Worm (Caenorhabditis elegans) whole organism, midembryonic: ENCODE measurements around the gene cutl-29.

ENCODE experiments used
- T22C8.4 ChIP-seq: fragments of 200-800 bp; sonication (Bioruptor generic); IDR thresholded peaks from 2 replicates; pipeline ENCODE4 v1.3.6; 2022; ENCODE audit warnings: missing genetic modification characterization, missing compliant biosample characterization
- cog-1 ChIP-seq: sonication (generic microtip); optimal IDR thresholded peaks from 2 replicates; lab custom pipeline; 2016; ENCODE audit warnings: missing genetic modification characterization, missing compliant biosample characterization
- flt-1 ChIP-seq: fragments of 200-800 bp; sonication (Bioruptor generic); IDR thresholded peaks from 2 replicates; pipeline ENCODE4 v1.3.6; 2022; ENCODE audit warnings: missing genetic modification characterization, missing compliant biosample characterization
- klf-2 ChIP-seq: fragments of 200-800 bp; sonication (Bioruptor generic); conservative IDR thresholded peaks from 2 replicates; pipeline ENCODE4 v1.3.6; 2022; ENCODE audit warnings: missing genetic modification reagents, missing genetic modification characterization, missing compliant biosample characterization
- med-1 ChIP-seq: sonication (generic microtip); optimal IDR thresholded peaks from 2 replicates; lab custom pipeline; 2017; ENCODE audit warnings: missing genetic modification characterization, mild to moderate bottlenecking, missing compliant biosample characterization, antibody characterized with exemption, missing genetic modification reagents; ENCODE audit not compliant: insufficient read depth
- ref-1 ChIP-seq: fragments of 200-800 bp; sonication (Bioruptor generic); conservative IDR thresholded peaks from 2 replicates; pipeline ENCODE4 v1.3.6; 2022; ENCODE audit warnings: missing genetic modification reagents, missing genetic modification characterization, missing compliant biosample characterization
- tab-1 ChIP-seq: fragments of 200-800 bp; sonication (Bioruptor generic); IDR thresholded peaks from 2 replicates; pipeline ENCODE4 v1.3.6; 2022; ENCODE audit warnings: missing genetic modification characterization, missing compliant biosample characterization
- ztf-23 ChIP-seq: fragments of 200-800 bp; sonication (Bioruptor generic); IDR thresholded peaks from 2 replicates; pipeline ENCODE4 v1.3.6; 2022; ENCODE audit warnings: missing genetic modification reagents, missing genetic modification characterization, missing compliant biosample characterization
- ztf-29 ChIP-seq: fragments of 200-800 bp; sonication (Bioruptor generic); IDR thresholded peaks from 2 replicates; pipeline ENCODE4 v1.3.6; 2022; ENCODE audit warnings: missing genetic modification reagents, missing genetic modification characterization, missing compliant biosample characterization

cutl-29 gene

DNA sequence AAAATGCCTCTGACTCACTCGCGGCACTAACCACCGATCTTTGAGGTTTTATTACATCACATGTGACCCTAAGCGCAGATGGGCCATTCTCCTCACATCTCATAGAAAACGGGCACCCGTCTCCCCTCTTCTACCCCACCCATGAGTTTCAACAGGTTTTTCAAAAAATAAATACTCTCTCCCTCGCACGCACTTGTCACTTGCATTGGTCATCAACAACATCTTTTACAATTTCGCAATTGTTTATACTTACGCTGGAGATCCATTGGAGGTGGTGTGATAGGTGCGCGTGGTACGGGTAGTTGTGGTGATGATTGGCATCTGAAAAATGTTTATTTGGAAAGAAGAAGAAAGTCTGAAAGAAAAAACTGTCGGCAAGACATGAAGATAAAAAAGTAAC, 34.8 kb downstream of the cutl-29 start, which contains the start of gene M60.4:
M60.4 (minus strand) TSS at position 321 of the 400 bp plus-strand sequence.
- TF ChIP-seq ref-1 (GFP tag; lab: Robert Waterston, UW): no peak
- TF ChIP-seq klf-2 (GFP tag; lab: Robert Waterston, UW): no peak
- no peak for TF ChIP-seq cog-1
- TF ChIP-seq ztf-23: no peak
- TF ChIP-seq ztf-29 (GFP tag; lab: Robert Waterston, UW): no peak
- TF ChIP-seq T22C8.4 (GFP tag; lab: Robert Waterston, UW): no peak
- no peak for TF ChIP-seq med-1 (GFP tag; lab: Kevin White, UChicago)

DNA sequence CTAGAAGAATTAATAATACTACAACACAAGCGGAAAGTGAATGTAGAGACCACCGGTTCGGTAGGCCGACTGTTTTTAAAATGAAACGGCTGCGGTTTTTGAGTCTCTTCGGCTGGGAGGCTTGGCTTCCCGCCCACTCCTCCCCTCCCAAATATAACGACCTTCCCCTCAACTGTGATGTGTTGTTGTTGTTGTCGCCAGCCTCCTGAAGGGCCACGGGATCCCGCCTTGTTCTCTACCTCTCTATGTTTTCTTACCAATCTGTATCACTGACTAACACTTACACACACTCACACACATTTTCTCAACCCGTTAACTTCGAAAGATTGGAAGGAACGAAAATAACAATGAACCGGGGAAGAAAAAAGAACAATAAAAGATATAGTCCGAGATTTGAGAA, 37.3 kb downstream of the cutl-29 start:
- TF ChIP-seq flt-1 (GFP tag; lab: Robert Waterston, UW): no peak
- no peak for TF ChIP-seq ref-1 (GFP tag; lab: Robert Waterston, UW)
- TF ChIP-seq T22C8.4 (GFP tag; lab: Robert Waterston, UW): no peak
- no peak for TF ChIP-seq ztf-29 (GFP tag; lab: Robert Waterston, UW)

DNA sequence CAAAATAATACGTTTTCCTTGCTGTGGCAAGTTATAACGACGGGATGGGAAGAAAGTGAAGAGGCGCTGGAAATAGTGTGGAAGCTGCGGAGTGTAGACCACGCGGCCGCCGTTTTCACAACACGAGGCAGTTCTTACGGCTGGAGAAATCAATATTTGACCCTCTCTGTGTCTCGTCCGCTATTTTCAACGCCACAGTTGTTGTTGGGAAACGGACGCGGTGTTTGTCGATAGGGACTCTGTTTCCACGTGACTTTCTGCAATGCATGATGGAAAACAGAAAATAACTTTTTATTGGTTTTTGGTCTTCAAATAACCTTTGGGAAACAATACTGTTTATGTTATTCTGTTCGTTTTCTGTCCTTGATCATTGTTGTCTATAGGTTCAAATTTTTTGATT, 39.0 kb downstream of the cutl-29 start, which contains the start of gene K02A6.3:
K02A6.3 (minus strand) TSS at position 74 of the 400 bp plus-strand sequence.
- TF ChIP-seq cog-1 (peak; percentile 50), T22C8.4 (GFP tag; lab: Robert Waterston, UW) (peak; percentile 83), klf-2 (GFP tag; lab: Robert Waterston, UW) (no peak), med-1 (GFP tag; lab: Kevin White, UChicago) (no peak), ztf-23 (no peak), flt-1 (GFP tag; lab: Robert Waterston, UW) (0 out of 2 replicates have a peak, but pooled peaks have one; percentile 36), tab-1 (GFP tag; lab: Robert Waterston, UW) (no peak)

DNA sequence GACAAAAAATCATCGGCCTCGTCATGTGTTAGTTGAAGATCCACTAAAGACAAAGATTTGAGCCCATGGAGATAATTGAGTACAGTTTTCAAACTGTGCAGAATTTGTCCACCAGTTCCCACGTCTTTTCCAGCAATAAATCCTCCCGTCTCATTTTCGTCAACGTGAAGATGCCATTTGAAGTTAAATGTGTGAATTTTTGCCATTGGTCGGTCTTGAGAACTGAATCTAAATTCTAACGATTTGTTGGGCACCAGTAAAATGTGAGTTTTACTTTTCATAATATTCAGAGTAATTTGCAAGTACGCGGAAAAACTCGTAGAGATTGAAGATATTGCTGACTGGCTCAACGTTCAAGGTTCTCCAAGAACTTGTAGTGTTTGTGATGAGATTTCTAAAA, 40.2 kb downstream of the cutl-29 start:
- TF ChIP-seq ztf-29 (GFP tag; lab: Robert Waterston, UW): no peak
- TF ChIP-seq T22C8.4 (GFP tag; lab: Robert Waterston, UW): no peak
- no peak for TF ChIP-seq flt-1 (GFP tag; lab: Robert Waterston, UW)

DNA sequence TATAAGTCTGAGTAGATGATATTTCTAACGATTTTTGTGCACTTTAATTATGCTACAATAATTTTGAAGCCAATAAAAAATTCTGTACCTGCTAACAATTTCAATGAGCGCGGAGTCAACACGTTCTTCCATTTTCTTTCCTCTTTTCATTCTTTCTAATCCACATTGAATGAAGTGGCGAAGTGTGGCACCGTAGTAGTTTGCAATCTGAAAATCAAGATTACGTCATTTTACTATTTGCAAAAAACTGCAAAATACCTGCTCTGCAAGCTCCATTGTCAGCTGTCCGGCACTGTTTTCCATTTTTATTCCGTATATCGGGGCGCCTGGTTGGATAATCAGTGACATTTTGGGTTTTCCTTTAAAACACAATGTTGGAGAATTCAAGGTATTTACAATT, 41.6 kb downstream of the cutl-29 start:
- no peak for TF ChIP-seq ref-1 (GFP tag; lab: Robert Waterston, UW)
- no peak for TF ChIP-seq klf-2 (GFP tag; lab: Robert Waterston, UW)
- no peak for TF ChIP-seq ztf-23
- TF ChIP-seq tab-1 (GFP tag; lab: Robert Waterston, UW): no peak

DNA sequence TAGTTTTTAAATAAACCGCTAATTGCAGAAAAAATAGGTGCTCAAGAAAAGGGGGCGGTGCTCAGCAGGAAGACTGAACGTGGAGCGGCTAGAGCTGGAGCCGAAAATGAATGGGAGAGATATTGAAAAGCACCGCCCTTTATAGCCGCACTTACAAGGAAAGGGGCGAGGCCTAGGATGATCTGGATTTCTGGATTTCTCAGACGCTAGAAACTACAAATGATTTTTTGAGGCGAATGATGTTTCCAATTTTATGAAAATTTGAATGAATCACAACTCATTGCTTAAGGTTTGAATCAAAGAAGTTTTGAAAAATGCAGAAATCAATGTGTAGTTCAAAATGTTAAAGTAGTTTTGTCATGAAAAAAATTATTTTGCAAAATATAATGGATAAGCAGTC, 45.9 kb downstream of the cutl-29 start, which contains the start of gene K02A6.2:
K02A6.2 (minus strand) TSS at position 101 of the 400 bp plus-strand sequence.
- TF ChIP-seq T22C8.4 (GFP tag; lab: Robert Waterston, UW): no peak
- no peak for TF ChIP-seq ztf-23
- no peak for TF ChIP-seq tab-1 (GFP tag; lab: Robert Waterston, UW)
- TF ChIP-seq klf-2 (GFP tag; lab: Robert Waterston, UW): no peak
- TF ChIP-seq flt-1 (GFP tag; lab: Robert Waterston, UW): no peak
- TF ChIP-seq cog-1: no peak
- TF ChIP-seq med-1 (GFP tag; lab: Kevin White, UChicago): no peak
- TF ChIP-seq ztf-29 (GFP tag; lab: Robert Waterston, UW): no peak
- no peak for TF ChIP-seq ref-1 (GFP tag; lab: Robert Waterston, UW)

DNA sequence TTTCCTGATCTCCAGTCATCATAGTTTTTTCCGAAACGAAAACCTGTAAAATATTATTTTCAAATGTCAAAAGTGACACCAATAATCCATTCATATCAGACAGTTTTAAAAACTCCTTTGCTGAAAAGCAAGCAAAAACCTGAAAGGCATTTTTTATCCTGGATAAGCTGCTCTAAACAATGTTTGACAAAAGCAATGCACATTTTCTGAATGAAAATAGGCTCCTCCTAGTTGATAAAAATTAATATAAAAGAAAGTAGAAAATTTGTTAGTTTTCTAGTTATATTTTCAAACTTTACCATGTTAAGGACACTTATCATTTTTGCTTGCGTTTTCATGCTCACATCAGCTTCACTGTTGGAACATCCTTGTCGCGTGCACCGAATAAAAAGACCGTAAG, 51.4 kb downstream of the cutl-29 start, which contains the start of gene K02A6.1:
K02A6.1 (plus strand) TSS at position 301 of the 400 bp plus-strand sequence.
- TF ChIP-seq cog-1 (no peak), ztf-23 (no peak), ref-1 (GFP tag; lab: Robert Waterston, UW) (no peak), med-1 (GFP tag; lab: Kevin White, UChicago) (no peak), flt-1 (GFP tag; lab: Robert Waterston, UW) (no peak), ztf-29 (GFP tag; lab: Robert Waterston, UW) (no peak), klf-2 (GFP tag; lab: Robert Waterston, UW) (no peak), tab-1 (GFP tag; lab: Robert Waterston, UW) (no peak), T22C8.4 (GFP tag; lab: Robert Waterston, UW) (no peak)

DNA sequence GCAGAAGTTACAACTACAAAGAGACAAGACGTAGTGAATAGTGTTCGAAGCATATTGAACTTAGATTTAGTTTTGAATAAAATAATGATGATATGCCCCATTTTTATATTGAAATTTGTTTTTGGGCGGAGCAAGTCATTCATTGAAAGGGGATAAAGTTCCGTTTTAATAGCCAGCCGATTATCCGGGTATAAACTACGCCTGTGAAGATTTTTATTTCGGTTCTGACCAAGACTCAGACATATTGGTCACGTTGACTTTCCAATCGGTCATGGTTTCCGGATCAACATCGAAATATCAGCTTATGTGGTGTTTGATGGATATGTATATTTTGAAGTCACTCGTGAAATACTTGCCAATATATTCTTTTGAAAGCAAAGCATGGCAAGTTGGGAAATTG, 52.2 kb downstream of the cutl-29 start, which contains the start of gene K02A6.4:
K02A6.4 (minus strand) TSS at position 101 of the 400 bp plus-strand sequence.
- TF ChIP-seq flt-1 (GFP tag; lab: Robert Waterston, UW) (no peak), klf-2 (GFP tag; lab: Robert Waterston, UW) (no peak), ztf-29 (GFP tag; lab: Robert Waterston, UW) (no peak), med-1 (GFP tag; lab: Kevin White, UChicago) (no peak)

DNA sequence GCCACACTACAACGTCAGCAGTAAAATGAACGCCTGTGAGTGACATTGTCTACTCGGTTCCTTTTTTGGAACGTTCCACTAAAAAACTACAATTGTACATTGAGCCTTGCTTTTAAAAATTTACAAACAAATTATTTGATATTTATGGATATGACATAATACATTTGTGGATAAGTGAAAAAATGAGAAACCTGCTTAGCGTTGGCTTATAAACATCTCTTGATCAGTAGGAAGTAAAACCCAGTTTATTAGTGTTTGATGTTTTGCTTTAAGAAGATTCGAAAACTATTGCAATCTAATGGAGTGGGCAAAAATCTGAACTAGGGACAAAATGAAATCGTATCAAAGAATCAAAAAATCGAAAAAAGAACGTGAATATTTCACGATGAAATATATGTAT, 53.9 kb downstream of the cutl-29 start:
- no peak for TF ChIP-seq ref-1 (GFP tag; lab: Robert Waterston, UW)
- no peak for TF ChIP-seq ztf-23
- no peak for TF ChIP-seq T22C8.4 (GFP tag; lab: Robert Waterston, UW)
- TF ChIP-seq ztf-29 (GFP tag; lab: Robert Waterston, UW): no peak
- TF ChIP-seq tab-1 (GFP tag; lab: Robert Waterston, UW): no peak
- TF ChIP-seq klf-2 (GFP tag; lab: Robert Waterston, UW): no peak
- TF ChIP-seq med-1 (GFP tag; lab: Kevin White, UChicago): no peak
- no peak for TF ChIP-seq cog-1
- no peak for TF ChIP-seq flt-1 (GFP tag; lab: Robert Waterston, UW)

DNA sequence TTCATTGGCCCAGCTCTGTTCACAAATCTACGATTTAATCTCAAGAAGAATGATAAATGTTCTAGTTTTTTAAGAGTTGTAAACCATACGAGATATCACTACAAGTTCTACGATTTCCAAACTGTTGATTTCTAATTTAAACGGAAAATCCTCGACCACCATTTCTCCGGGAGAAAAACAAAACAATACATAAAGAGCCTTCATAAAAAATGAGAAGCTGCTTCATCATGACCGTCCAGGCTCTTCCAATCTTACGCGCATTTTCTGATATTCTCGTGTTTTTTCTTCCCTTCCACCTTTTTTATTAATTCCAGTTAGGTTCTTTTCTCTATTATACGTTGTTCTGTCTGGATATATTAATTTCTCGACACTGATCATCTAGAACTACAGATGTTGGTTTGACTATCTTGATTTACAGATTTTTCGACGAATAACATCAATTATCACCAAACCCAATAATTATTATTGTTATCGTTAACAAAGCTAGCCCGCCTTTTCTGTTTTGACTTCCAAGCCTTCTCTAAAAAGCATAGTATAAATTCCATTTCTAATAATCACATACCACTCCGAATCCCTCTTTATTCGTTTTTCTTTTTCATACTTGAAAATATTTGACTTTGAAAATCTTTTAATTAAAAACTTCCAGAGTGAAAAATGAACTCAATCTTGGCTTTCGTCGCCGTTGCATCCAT, 56.3 kb downstream of the cutl-29 start, which contains the start of gene C47D2.1:
C47D2.1 (plus strand) TSS at position 642 of the 692 bp plus-strand sequence.
- TF ChIP-seq tab-1 (GFP tag; lab: Robert Waterston, UW) (no peak), klf-2 (GFP tag; lab: Robert Waterston, UW) (no peak), T22C8.4 (GFP tag; lab: Robert Waterston, UW) (no peak), med-1 (GFP tag; lab: Kevin White, UChicago) (no peak), cog-1 (no peak), flt-1 (GFP tag; lab: Robert Waterston, UW) (no peak), ztf-29 (GFP tag; lab: Robert Waterston, UW) (no peak), ztf-23 (no peak), ref-1 (GFP tag; lab: Robert Waterston, UW) (no peak)
